Worm (Caenorhabditis elegans) whole organism, L3 larva: ENCODE measurements around the gene str-63.
A peak's percentile ranks its signal among the peaks of the same experiment; 100 is the strongest.

Experiments used
- mdl-1 ChIP-seq: fragments of 150-350 bp; optimal IDR thresholded peaks from 2 replicates; lab custom pipeline; 2014; ENCODE audit warnings: missing biosample characterization, missing genetic modification characterization
- mml-1 ChIP-seq: fragments of 150-350 bp; sonication (generic microtip); optimal IDR thresholded peaks from 3 replicates; lab custom pipeline; 2014; ENCODE audit warnings: missing biosample characterization, missing genetic modification characterization
- nhr-237 ChIP-seq: fragments of 150-350 bp; optimal IDR thresholded peaks from 2 replicates; lab custom pipeline; 2014; ENCODE audit warnings: missing biosample characterization, missing genetic modification characterization
- nhr-77 ChIP-seq: fragments of 150-350 bp; optimal IDR thresholded peaks from 2 replicates; lab custom pipeline; 2014; ENCODE audit warnings: missing biosample characterization, missing genetic modification characterization
- unc-39 ChIP-seq: sonication (generic microtip); optimal IDR thresholded peaks from 4 replicates; lab custom pipeline; 2017; ENCODE audit warnings: missing biosample characterization, missing genetic modification characterization

DNA sequence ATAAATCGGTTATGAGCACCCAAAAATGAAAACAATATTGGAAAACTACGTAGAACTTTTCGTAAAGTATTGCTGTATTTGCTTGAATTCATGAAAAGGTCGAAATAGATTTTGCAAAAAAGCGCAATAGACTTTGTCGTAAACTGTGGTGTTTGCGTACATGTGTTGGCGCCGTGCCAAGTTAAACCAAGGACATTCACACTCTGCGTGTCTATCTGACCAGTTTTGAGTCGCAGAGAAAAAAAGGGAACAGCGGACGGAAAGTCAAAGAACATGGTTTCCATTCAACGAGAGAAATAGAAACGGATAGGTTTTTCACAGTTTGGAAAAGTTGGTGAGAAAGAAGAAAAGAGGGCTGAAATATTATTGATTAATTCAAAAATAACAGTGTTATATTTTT, 39.6 kb downstream of the str-63 start:
- TF ChIP-seq unc-39 (tag; lab: Kevin White, UChicago) (no peak), mml-1 (tag; lab: Kevin White, UChicago) (no peak), nhr-77 (tag; lab: Kevin White, UChicago) (no peak), nhr-237 (no peak), mdl-1 (tag; lab: Kevin White, UChicago) (peak; percentile 57)
